Fruit fly (Drosophila melanogaster): ENCODE data around the gene dpr5.

Gene dpr5

dm6 chr3R:11454210-11454904 is 45.4 kb upstream of the dpr5 start (continued):
- TF ChIP-seq CG17385 (GFP tag; optimal IDR thresholded peaks at IDR 0.05) = peak; percentile 13
- TF ChIP-seq Blimp-1 (GFP tag; optimal IDR thresholded peaks at IDR 0.05) = peak; percentile 16
- TF ChIP-seq hkb (optimal IDR thresholded peaks at IDR 0.05) = no peak
- TF ChIP-seq hkb (GFP tag; IDR thresholded peaks at IDR 0.05) = peak; percentile 40; the same call in 1 of the 2 replicates
- 0 out of 2 replicates have a peak, but pooled peaks have one; percentile 31 for TF ChIP-seq vvl (GFP tag; IDR thresholded peaks at IDR 0.05)
- no peak for TF ChIP-seq CG12299 (tag; optimal IDR thresholded peaks at IDR 0.05)
- TF ChIP-seq D (optimal IDR thresholded peaks at IDR 0.05) = no peak
- TF ChIP-seq D (GFP tag; optimal IDR thresholded peaks at IDR 0.05) = no peak
- TF ChIP-seq CG34422 (GFP tag; IDR thresholded peaks at IDR 0.05) = no peak; the same call in 2 of the 3 replicates
- TF ChIP-seq CG1233 (GFP tag; optimal IDR thresholded peaks at IDR 0.05) = peak; percentile 41
- TF ChIP-seq CG9817 (tag; optimal IDR thresholded peaks at IDR 0.05) = peak; percentile 79
- no peak for TF ChIP-seq pan (optimal IDR thresholded peaks at IDR 0.05)
- peak in 1 of 2 experiments; percentile 61 for TF ChIP-seq pan (GFP tag; optimal IDR thresholded peaks at IDR 0.05 in 1 of 2, IDR thresholded peaks at IDR 0.05 in 1 of 2)
- TF ChIP-seq CG7987 (GFP tag; optimal IDR thresholded peaks at IDR 0.05) = no peak
- no peak for TF ChIP-seq tap (tag; optimal IDR thresholded peaks at IDR 0.05)
- peak; percentile 76 for TF ChIP-seq CG30403 (GFP tag; optimal IDR thresholded peaks at IDR 0.05)
- TF ChIP-seq Med (GFP tag) = peak; percentile 93
- no peak for TF ChIP-seq sna (GFP tag; IDR thresholded peaks at IDR 0.05; ENCODE audit: partially characterized antibody)
- TF ChIP-seq vfl (GFP tag; optimal IDR thresholded peaks at IDR 0.05) = peak; percentile 12
- no peak for TF ChIP-seq ato (GFP tag; IDR thresholded peaks at IDR 0.05; ENCODE audit: partially characterized antibody)

dm6 chr3R:11456539-11456938 is 43.2 kb upstream of the dpr5 start:
- TF ChIP-seq CG2712 (tag; optimal IDR thresholded peaks at IDR 0.05) (no peak), nom (GFP tag; optimal IDR thresholded peaks at IDR 0.05) (peak; percentile 9)

- peak; percentile 20 for TF ChIP-seq CG6254 (GFP tag; optimal IDR thresholded peaks at IDR 0.05)
- TF ChIP-seq sens (GFP tag) = peak; percentile 47
- TF ChIP-seq sd (tag; optimal IDR thresholded peaks at IDR 0.05) = peak; percentile 80
- TF ChIP-seq chinmo (GFP tag; IDR thresholded peaks at IDR 0.05; ENCODE audit: partially characterized antibody) = peak; percentile 61; the same call in 2 of the 4 replicates
- TF ChIP-seq Ptx1 (GFP tag; IDR thresholded peaks at IDR 0.05) = peak; percentile 14; the same call in 1 of the 2 replicates
- TF ChIP-seq GATAe (GFP tag; conservative IDR thresholded peaks at IDR 0.05) = peak; percentile 52; the same call in 1 of the 2 replicates
- peak; percentile 63 for TF ChIP-seq CG11504 (tag; optimal IDR thresholded peaks at IDR 0.05)
- no peak for TF ChIP-seq cg (GFP tag; optimal IDR thresholded peaks at IDR 0.05)
- no peak for TF ChIP-seq Bdp1 (GFP tag; optimal IDR thresholded peaks at IDR 0.05)
- peak; percentile 94 for TF ChIP-seq CG31224 (GFP tag; IDR thresholded peaks at IDR 0.05)
Observed at dm6 chr3R:11457286-11457685, 42.5 kb upstream of the dpr5 start.

dm6 chr3R:11458022-11458850 is 41.5 kb upstream of the dpr5 start:
- TF ChIP-seq Optix (GFP tag; IDR thresholded peaks at IDR 0.05) (peak; percentile 68; the same call in 2 of the 3 replicates), Fer2 (tag; optimal IDR thresholded peaks at IDR 0.05) (peak; percentile 1), grau (tag; optimal IDR thresholded peaks at IDR 0.05) (peak; percentile 72), Xrp1 (GFP tag; IDR thresholded peaks at IDR 0.05) (peak; percentile 74), caup (GFP tag; optimal IDR thresholded peaks at IDR 0.05; ENCODE audit: severe bottlenecking) (peak; percentile 74), CG12236 (GFP tag; optimal IDR thresholded peaks at IDR 0.05) (peak; percentile 17), Ptx1 (GFP tag; IDR thresholded peaks at IDR 0.05) (peak; percentile 86), esg (GFP tag; conservative IDR thresholded peaks at IDR 0.05) (peak; percentile 78), CG17186 (GFP tag; optimal IDR thresholded peaks at IDR 0.05) (no peak), CG3065 (GFP tag; optimal IDR thresholded peaks at IDR 0.05) (no peak), pita (GFP tag; optimal IDR thresholded peaks at IDR 0.05) (no peak), dan (GFP tag; IDR thresholded peaks at IDR 0.05) (no peak), dimm (GFP tag; IDR thresholded peaks at IDR 0.05) (0 out of 2 replicates have a peak, but pooled peaks have one; percentile 40), CG3847 (GFP tag; IDR thresholded peaks at IDR 0.05) (peak; percentile 81)
